Fruit fly (Drosophila melanogaster): Measurements from ENCODE around the gene MFS10.
A peak's percentile ranks its signal among the peaks of the same experiment; 100 is the strongest.

The MFS10 gene

dm6 chrX:13116438-13117243 is 12.2 kb upstream of the MFS10 start (continued):
- TF ChIP-seq phol (tag; optimal IDR thresholded peaks at IDR 0.05) (peak; percentile 3), dmrt99B (tag; optimal IDR thresholded peaks at IDR 0.05) (peak; percentile 22), HLH54F (GFP tag; optimal IDR thresholded peaks at IDR 0.05) (no peak), aop (GFP tag; IDR thresholded peaks at IDR 0.05) (no peak), gem (tag; optimal IDR thresholded peaks at IDR 0.05) (peak; percentile 21)

dm6 chrX:13125559-13125958 is 3.3 kb upstream of the MFS10 start:
- TF ChIP-seq CG5953 (GFP tag; IDR thresholded peaks at IDR 0.05) (no peak), vvl (GFP tag; IDR thresholded peaks at IDR 0.05) (0 out of 2 replicates have a peak, but pooled peaks have one; percentile 12), zf30C (GFP tag; optimal IDR thresholded peaks at IDR 0.05) (no peak), Gug (GFP tag; IDR thresholded peaks at IDR 0.05) (no peak), tna (GFP tag; IDR thresholded peaks at IDR 0.05; ENCODE audit: partially characterized antibody) (no peak), sens (GFP tag) (peak; percentile 30), CG10274 (GFP tag; optimal IDR thresholded peaks at IDR 0.05) (no peak), Sox100B (GFP tag; optimal IDR thresholded peaks at IDR 0.05) (no peak), salm (tag; optimal IDR thresholded peaks at IDR 0.05) (no peak), CG16779 (GFP tag; IDR thresholded peaks at IDR 0.05) (no peak), CG7357 (GFP tag; IDR thresholded peaks at IDR 0.05) (no peak), Drgx (GFP tag; IDR thresholded peaks at IDR 0.05) (no peak), sd (tag; optimal IDR thresholded peaks at IDR 0.05) (peak; percentile 37), CG7839 (tag; optimal IDR thresholded peaks at IDR 0.05) (no peak), CG7372 (GFP tag; IDR thresholded peaks at IDR 0.05) (no peak), Lhr (GFP tag; optimal IDR thresholded peaks at IDR 0.05) (no peak), CG4424 (GFP tag; optimal IDR thresholded peaks at IDR 0.05) (no peak), Sox102F (GFP tag; optimal IDR thresholded peaks at IDR 0.05) (no peak), E2f2 (GFP tag; IDR thresholded peaks at IDR 0.05) (no peak), Deaf1 (tag; optimal IDR thresholded peaks at IDR 0.05) (no peak)

dm6 chrX:13127973-13128749 is 657 bp upstream of the MFS10 start:
- 0 out of 2 replicates have a peak, but pooled peaks have one; percentile 57 for TF ChIP-seq chm (GFP tag; IDR thresholded peaks at IDR 0.05)
- TF ChIP-seq CG3163 (GFP tag; optimal IDR thresholded peaks at IDR 0.05): peak; percentile 28
- TF ChIP-seq CG4707 (GFP tag; optimal IDR thresholded peaks at IDR 0.05): peak; percentile 6
- TF ChIP-seq hkb (optimal IDR thresholded peaks at IDR 0.05): no peak
- TF ChIP-seq hkb (GFP tag; IDR thresholded peaks at IDR 0.05): 0 out of 2 replicates have a peak, but pooled peaks have one; percentile 27
- peak; percentile 1 for TF ChIP-seq da (GFP tag; optimal IDR thresholded peaks at IDR 0.05)
- TF ChIP-seq CG13287 (GFP tag; IDR thresholded peaks at IDR 0.05; ENCODE audit: partially characterized antibody): no peak
- TF ChIP-seq Hr78 (GFP tag; optimal IDR thresholded peaks at IDR 0.05): peak in 1 of 2 experiments; percentile 4
- no peak for TF ChIP-seq p53 (GFP tag; optimal IDR thresholded peaks at IDR 0.05)
- TF ChIP-seq CG11398 (GFP tag; optimal IDR thresholded peaks at IDR 0.05): peak; percentile 20
- TF ChIP-seq bsh (GFP tag; optimal IDR thresholded peaks at IDR 0.05): peak in 1 of 2 experiments; percentile 58
- peak; percentile 33 for TF ChIP-seq CG17359 (tag; optimal IDR thresholded peaks at IDR 0.05)
- no peak for TF ChIP-seq CG12769 (tag; optimal IDR thresholded peaks at IDR 0.05)
- no peak for TF ChIP-seq CG16815 (GFP tag; optimal IDR thresholded peaks at IDR 0.05)
- TF ChIP-seq inv (GFP tag; IDR thresholded peaks at IDR 0.05; ENCODE audit: partially characterized antibody): no peak
- TF ChIP-seq ara (GFP tag; IDR thresholded peaks at IDR 0.05): peak; percentile 44; the same call in 1 of the 2 replicates
- peak; percentile 68 for TF ChIP-seq az2 (GFP tag; optimal IDR thresholded peaks at IDR 0.05)
- TF ChIP-seq CG4404 (GFP tag; IDR thresholded peaks at IDR 0.05): no peak
- peak; percentile 21 for TF ChIP-seq dmrt11E (tag; optimal IDR thresholded peaks at IDR 0.05)
- peak in 1 of 2 experiments; percentile 51 for TF ChIP-seq Dfd (GFP tag; optimal IDR thresholded peaks at IDR 0.05)
- TF ChIP-seq CG10654 (GFP tag; optimal IDR thresholded peaks at IDR 0.05): peak; percentile 3

Data from whole organism, embryonic.